Worm (Caenorhabditis elegans): ENCODE data around the gene C05D11.8.

C05D11.8 gene

DNA sequence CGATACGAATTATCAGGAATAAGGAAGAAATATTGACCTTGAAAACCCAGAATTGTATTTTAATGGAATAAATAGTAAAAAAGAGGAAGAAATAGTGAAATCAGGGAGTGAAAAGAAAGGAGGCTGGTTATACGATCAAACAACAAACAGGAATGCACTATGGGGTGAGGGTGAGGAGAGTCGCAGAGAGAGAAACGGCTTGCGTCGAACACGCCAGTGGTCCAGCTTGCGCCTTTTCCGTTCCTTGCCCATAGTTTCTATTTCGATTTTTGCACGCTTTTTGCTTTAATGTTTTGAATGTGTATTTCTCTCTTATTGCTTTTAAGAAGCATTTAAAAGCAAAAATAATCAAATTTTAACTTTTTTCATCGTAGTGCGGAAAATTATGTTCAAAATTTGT is 26.6 kb upstream of the C05D11.8 start (continued):
- TF ChIP-seq mxl-1 (tag; optimal IDR thresholded peaks at IDR 0.05) (no peak), B0336.3 (GFP tag; IDR thresholded peaks at IDR 0.05) (peak; percentile 62), die-1 (tag; optimal IDR thresholded peaks at IDR 0.05) (peak; percentile 53), lsy-27 (tag; optimal IDR thresholded peaks at IDR 0.05; ENCODE audit: borderline replicate concordance, insufficient read depth) (no peak), unc-62 (GFP tag; optimal IDR thresholded peaks at IDR 0.05) (no peak), dpff-1 (tag; optimal IDR thresholded peaks at IDR 0.05) (no peak), K11D2.4 (GFP tag; IDR thresholded peaks at IDR 0.05) (no peak), snpc-1.3 (tag; optimal IDR thresholded peaks at IDR 0.05; ENCODE audit: insufficient read depth) (peak; percentile 28), B0261.1 (tag; optimal IDR thresholded peaks at IDR 0.05) (no peak), athp-1 (tag; optimal IDR thresholded peaks at IDR 0.05) (no peak), nhr-120 (GFP tag; IDR thresholded peaks at IDR 0.05) (no peak), mcd-1 (GFP tag; IDR thresholded peaks at IDR 0.05) (peak; percentile 77), snpc-3.4 (tag; optimal IDR thresholded peaks at IDR 0.05) (peak; percentile 73), ztf-25 (GFP tag; IDR thresholded peaks at IDR 0.05) (no peak), hmg-1.2 (GFP tag; IDR thresholded peaks at IDR 0.05) (peak; percentile 68; the same call in 1 of the 2 replicates), madf-3 (GFP tag; IDR thresholded peaks at IDR 0.05) (0 out of 2 replicates have a peak, but pooled peaks have one; percentile 39), ekl-4 (GFP tag; IDR thresholded peaks at IDR 0.05) (no peak), zfh-2 (GFP tag; conservative IDR thresholded peaks at IDR 0.05) (peak; percentile 88), let-607 (tag; optimal IDR thresholded peaks at IDR 0.05) (no peak), unc-130 (GFP tag; optimal IDR thresholded peaks at IDR 0.05) (no peak), tbp1 (GFP tag; optimal IDR thresholded peaks at IDR 0.05) (peak; percentile 66), cebp-1 (GFP tag; IDR thresholded peaks at IDR 0.05) (no peak), cebp-1 (tag; optimal IDR thresholded peaks at IDR 0.05) (peak; percentile 81), sea-2 (GFP tag; IDR thresholded peaks at IDR 0.05) (no peak), chd-7 (tag; optimal IDR thresholded peaks at IDR 0.05) (no peak), F23B12.7 (tag; optimal IDR thresholded peaks at IDR 0.05; ENCODE audit: insufficient read depth) (peak; percentile 49), lin-26 (GFP tag; IDR thresholded peaks at IDR 0.05) (peak; percentile 17; the same call in 1 of the 2 replicates), ets-4 (GFP tag; optimal IDR thresholded peaks at IDR 0.05) (no peak), ztf-26 (tag; optimal IDR thresholded peaks at IDR 0.05) (no peak), ceh-40 (GFP tag; IDR thresholded peaks at IDR 0.05) (no peak), ceh-91 (GFP tag; IDR thresholded peaks at IDR 0.05) (peak; percentile 55; the same call in 1 of the 2 replicates), Y53G8AR.9 (GFP tag; conservative IDR thresholded peaks at IDR 0.05) (peak; percentile 55; the same call in 1 of the 2 replicates), ceh-79 (tag; optimal IDR thresholded peaks at IDR 0.05) (no peak), efl-1 (GFP tag; optimal IDR thresholded peaks at IDR 0.05) (peak; percentile 46), lin-54 (GFP tag; optimal IDR thresholded peaks at IDR 0.05) (peak; percentile 70), madf-6 (GFP tag; IDR thresholded peaks at IDR 0.05) (peak; percentile 55; the same call in 1 of the 2 replicates), somi-1 (GFP tag; optimal IDR thresholded peaks at IDR 0.05) (peak; percentile 9), dox-1 (GFP tag; IDR thresholded peaks at IDR 0.05) (peak; percentile 91), pha-4 (tag; optimal IDR thresholded peaks at IDR 0.05) (peak; percentile 44), lir-1 (GFP tag; conservative IDR thresholded peaks at IDR 0.05) (no peak; the same call in 1 of the 2 replicates), ceh-100 (GFP tag; IDR thresholded peaks at IDR 0.05) (peak; percentile 34; the same call in 1 of the 2 replicates), ZK185.1 (tag; optimal IDR thresholded peaks at IDR 0.05; ENCODE audit: poor library complexity, severe bottlenecking) (peak; percentile 75), Y95B8A.8 (GFP tag; IDR thresholded peaks at IDR 0.05) (0 out of 2 replicates have a peak, but pooled peaks have one; percentile 47), D2030.7 (GFP tag; IDR thresholded peaks at IDR 0.05) (peak; percentile 67), lin-40 (tag; optimal IDR thresholded peaks at IDR 0.05) (peak; percentile 52), egrh-3 (GFP tag; IDR thresholded peaks at IDR 0.05) (peak; percentile 43; the same call in 1 of the 2 replicates), K12H6.12 (tag; optimal IDR thresholded peaks at IDR 0.05) (peak; percentile 38), attf-3 (GFP tag; conservative IDR thresholded peaks at IDR 0.05) (0 out of 2 replicates have a peak, but pooled peaks have one; percentile 26)
